Fruit fly (Drosophila melanogaster): ENCODE results near the gene AspRS-m.

DNA sequence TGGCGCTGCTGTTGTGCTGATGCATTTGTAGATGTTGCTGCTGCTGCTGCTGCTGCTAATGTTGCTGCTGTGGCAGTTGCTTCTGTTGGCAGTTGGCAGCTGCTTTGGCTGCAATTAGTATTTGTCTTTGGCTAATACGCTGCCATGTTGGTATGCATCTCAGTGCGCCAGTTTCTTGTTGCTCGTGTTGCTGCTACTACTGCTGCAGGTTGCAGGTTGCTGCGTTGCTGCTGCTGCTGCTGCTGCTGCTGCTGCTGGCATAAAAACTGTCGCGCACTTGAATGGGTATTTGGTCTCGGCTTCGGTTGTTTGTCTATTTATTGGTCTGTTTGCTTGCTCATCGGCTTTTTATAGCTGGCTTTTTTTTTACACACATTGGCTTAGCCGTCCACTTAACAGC, 18.1 kb upstream of the AspRS-m start:
- TF ChIP-seq rgr (GFP tag; optimal IDR thresholded peaks at IDR 0.05) = no peak
- TF ChIP-seq h (GFP tag; optimal IDR thresholded peaks at IDR 0.05) = no peak

Data from whole organism, wandering third instar larva.